Worm (Caenorhabditis elegans): ENCODE results near the gene Y53G8B.2.

Gene Y53G8B.2

DNA sequence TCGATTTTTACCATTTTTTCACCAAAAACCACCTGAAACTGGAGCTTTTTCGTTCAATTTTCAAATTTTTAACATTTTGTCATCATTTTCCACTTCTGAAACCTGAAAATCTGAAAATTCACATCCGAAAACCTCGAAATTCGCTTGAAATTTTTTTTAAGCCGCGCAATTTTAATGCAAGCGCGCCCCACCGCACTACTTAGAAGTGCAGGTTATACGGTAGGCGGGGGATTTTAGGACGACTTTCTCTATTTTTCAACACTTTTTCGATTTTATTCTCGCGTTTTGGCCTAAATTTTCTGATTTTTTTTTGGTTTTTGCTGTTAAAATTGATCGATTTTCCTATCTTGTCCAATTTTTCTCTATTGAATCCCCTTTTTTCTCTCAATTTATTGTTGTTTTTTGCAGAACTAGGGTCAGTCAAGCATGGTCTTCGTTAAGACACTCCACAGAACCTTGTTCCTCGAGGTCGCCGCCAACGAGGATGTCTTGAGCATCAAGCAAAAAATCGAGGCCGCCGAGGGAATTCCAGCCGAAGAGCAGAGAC lies 35.8 kb downstream of the Y53G8B.2 start, which contains the start of gene ubl-1 (continued):
- TF ChIP-seq cebp-1 (GFP tag; IDR thresholded peaks at IDR 0.05) = no peak
- TF ChIP-seq cebp-1 (tag; optimal IDR thresholded peaks at IDR 0.05) = peak; percentile 62
- TF ChIP-seq ceh-27 (GFP tag; optimal IDR thresholded peaks at IDR 0.05) = peak; percentile 58
- TF ChIP-seq rcor-1 (GFP tag; IDR thresholded peaks at IDR 0.05) = peak; percentile 45; the same call in 1 of the 2 replicates
- TF ChIP-seq lin-40 (tag; optimal IDR thresholded peaks at IDR 0.05) = peak; percentile 61
- TF ChIP-seq egl-18 (GFP tag; IDR thresholded peaks at IDR 0.05) = no peak
- TF ChIP-seq D2030.7 (GFP tag; IDR thresholded peaks at IDR 0.05) = peak; percentile 48; the same call in 1 of the 2 replicates
- TF ChIP-seq efl-1 (GFP tag; optimal IDR thresholded peaks at IDR 0.05) = peak; percentile 71
- TF ChIP-seq F49E8.2 (tag; optimal IDR thresholded peaks at IDR 0.05; ENCODE audit: insufficient read depth) = peak; percentile 29
- no peak for TF ChIP-seq attf-6 (GFP tag; IDR thresholded peaks at IDR 0.05)
- no peak for TF ChIP-seq hmg-20 (GFP tag; IDR thresholded peaks at IDR 0.05)
- TF ChIP-seq attf-5 (GFP tag; optimal IDR thresholded peaks at IDR 0.05) = peak; percentile 85
- TF ChIP-seq F33H1.4 (GFP tag; IDR thresholded peaks at IDR 0.05) = peak; percentile 78
- TF ChIP-seq nhr-120 (GFP tag; IDR thresholded peaks at IDR 0.05) = no peak
- TF ChIP-seq dpl-1 (GFP tag; optimal IDR thresholded peaks at IDR 0.05) = peak; percentile 78
- TF ChIP-seq pbrm-1 (GFP tag; IDR thresholded peaks at IDR 0.05) = peak; percentile 72; the same call in 1 of the 2 replicates
- peak; percentile 37; the same call in 1 of the 2 replicates for TF ChIP-seq Y95B8A.8 (GFP tag; IDR thresholded peaks at IDR 0.05)
- peak; percentile 40 for TF ChIP-seq snpc-1.1 (tag; optimal IDR thresholded peaks at IDR 0.05; ENCODE audit: insufficient read depth)
- no peak for TF ChIP-seq unc-130 (GFP tag; optimal IDR thresholded peaks at IDR 0.05)
- TF ChIP-seq F57C9.4 (tag; optimal IDR thresholded peaks at IDR 0.05) = no peak
- TF ChIP-seq athp-1 (tag; optimal IDR thresholded peaks at IDR 0.05) = peak; percentile 3
- TF ChIP-seq C17E4.6 (GFP tag; IDR thresholded peaks at IDR 0.05) = no peak

DNA sequence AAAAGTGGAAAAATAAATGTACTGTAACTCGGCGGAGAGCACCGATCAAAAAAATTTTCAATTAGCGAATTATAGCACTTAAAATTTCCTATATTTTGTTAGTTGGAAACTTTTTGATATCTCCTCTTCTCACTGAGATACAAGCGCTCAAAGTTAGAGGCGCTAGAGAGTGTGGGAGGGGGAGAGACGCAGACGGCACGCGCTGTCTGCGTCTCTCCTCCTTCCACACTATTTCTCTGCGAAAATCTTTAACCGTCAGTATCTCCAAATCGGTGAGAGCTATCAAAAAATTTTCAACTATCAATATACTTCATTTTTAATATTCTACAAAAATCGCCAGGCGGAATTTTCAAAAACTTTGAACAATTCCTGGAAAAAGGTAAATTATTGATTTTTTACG lies 37.0 kb downstream of the Y53G8B.2 start:
- TF ChIP-seq mcd-1 (GFP tag; IDR thresholded peaks at IDR 0.05) (peak; percentile 50; the same call in 1 of the 2 replicates), unc-130 (GFP tag; optimal IDR thresholded peaks at IDR 0.05) (no peak), hmg-1.2 (GFP tag; IDR thresholded peaks at IDR 0.05) (peak; percentile 98)

DNA sequence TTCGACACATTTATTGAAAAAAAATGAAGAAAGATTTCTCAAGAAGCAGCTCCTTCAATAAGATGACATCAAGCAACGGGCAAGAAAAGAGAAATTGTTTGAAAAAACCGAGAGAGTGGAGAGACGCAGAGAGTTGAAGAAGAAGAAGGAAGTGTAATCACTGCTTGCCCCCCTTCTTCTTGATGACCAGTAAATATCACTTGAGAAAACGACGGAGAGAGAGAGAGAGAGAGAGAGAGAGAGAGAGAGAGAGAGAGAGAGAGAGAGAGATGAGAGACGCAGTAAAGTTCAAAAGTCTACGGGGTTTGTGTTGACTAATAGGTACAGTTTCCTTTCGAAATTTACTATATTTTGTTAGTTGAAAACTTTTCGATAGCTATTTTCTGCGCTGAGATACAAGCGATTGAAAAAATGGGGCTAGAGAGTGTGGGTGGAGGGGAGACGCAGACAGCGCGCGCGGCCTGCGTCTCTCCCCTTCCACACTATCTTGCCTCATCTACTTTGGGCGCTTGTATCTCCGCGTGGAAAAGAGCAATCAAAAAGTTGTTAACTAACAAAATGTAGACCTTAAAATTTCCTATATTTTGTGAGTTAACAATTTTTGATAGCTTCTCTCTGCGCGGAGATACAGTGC lies 37.8 kb downstream of the Y53G8B.2 start:
- peak; percentile 92 for TF ChIP-seq hmg-1.2 (GFP tag; IDR thresholded peaks at IDR 0.05)
- TF ChIP-seq lin-40 (tag; optimal IDR thresholded peaks at IDR 0.05) = peak; percentile 54
- no peak for TF ChIP-seq lin-26 (GFP tag; IDR thresholded peaks at IDR 0.05)
- TF ChIP-seq snpc-1.1 (tag; optimal IDR thresholded peaks at IDR 0.05; ENCODE audit: insufficient read depth) = no peak
- TF ChIP-seq Y67H2A.10 (GFP tag; conservative IDR thresholded peaks at IDR 0.05) = no peak
- no peak for TF ChIP-seq F37B4.10 (GFP tag; IDR thresholded peaks at IDR 0.05)
- TF ChIP-seq zfh-2 (GFP tag; conservative IDR thresholded peaks at IDR 0.05) = 0 out of 2 replicates have a peak, but pooled peaks have one; percentile 35
- TF ChIP-seq ceh-100 (GFP tag; IDR thresholded peaks at IDR 0.05) = no peak
- no peak for TF ChIP-seq lag-1 (GFP tag; IDR thresholded peaks at IDR 0.05)
- TF ChIP-seq F57C9.4 (tag; optimal IDR thresholded peaks at IDR 0.05) = no peak
- no peak for TF ChIP-seq chd-7 (tag; optimal IDR thresholded peaks at IDR 0.05)
- peak; percentile 64 for TF ChIP-seq mcd-1 (GFP tag; IDR thresholded peaks at IDR 0.05)
- no peak for TF ChIP-seq hlh-26 (GFP tag; conservative IDR thresholded peaks at IDR 0.05)
- TF ChIP-seq egrh-3 (GFP tag; IDR thresholded peaks at IDR 0.05) = peak; percentile 43
- TF ChIP-seq dox-1 (GFP tag; IDR thresholded peaks at IDR 0.05) = peak; percentile 48; the same call in 1 of the 2 replicates
- no peak for TF ChIP-seq F39B2.1 (GFP tag; IDR thresholded peaks at IDR 0.05)
- no peak for TF ChIP-seq sea-2 (GFP tag; IDR thresholded peaks at IDR 0.05)
- no peak for TF ChIP-seq lsy-27 (tag; optimal IDR thresholded peaks at IDR 0.05; ENCODE audit: borderline replicate concordance, insufficient read depth)
- no peak for TF ChIP-seq egl-18 (GFP tag; IDR thresholded peaks at IDR 0.05)
- no peak for TF ChIP-seq fkh-3 (tag; optimal IDR thresholded peaks at IDR 0.05)
- TF ChIP-seq nfyb-1 (GFP tag; IDR thresholded peaks at IDR 0.05) = no peak
- peak; percentile 52 for TF ChIP-seq ztf-26 (tag; optimal IDR thresholded peaks at IDR 0.05)
- peak; percentile 42 for TF ChIP-seq somi-1 (GFP tag; optimal IDR thresholded peaks at IDR 0.05)
- TF ChIP-seq tbx-9 (tag; optimal IDR thresholded peaks at IDR 0.05; ENCODE audit: borderline replicate concordance) = no peak
- TF ChIP-seq attf-5 (GFP tag; optimal IDR thresholded peaks at IDR 0.05) = peak; percentile 69
- no peak for TF ChIP-seq ekl-4 (GFP tag; IDR thresholded peaks at IDR 0.05)
- TF ChIP-seq madf-3 (GFP tag; IDR thresholded peaks at IDR 0.05) = no peak

Measured in whole organism, young adult.